Fruit fly (Drosophila melanogaster) whole organism, embryonic: ENCODE measurements around the gene RpS29.

Experiments
- CG11085 ChIP-seq: fragments of 200-800 bp; sonication (Bioruptor generic); IDR thresholded peaks from 2 replicates; pipeline ENCODE4 v1.3.6; 2022; ENCODE audit warnings: missing biosample characterization, missing genetic modification characterization
- CG13624 ChIP-seq: fragments of 200-800 bp; sonication (Bioruptor generic); optimal IDR thresholded peaks from 2 replicates; lab custom pipeline; 2016; ENCODE audit warnings: missing biosample characterization, missing genetic modification characterization
- CG13894 ChIP-seq: fragments of 200-800 bp; sonication (Bioruptor generic); optimal IDR thresholded peaks from 3 replicates; lab custom pipeline; 2018; ENCODE audit warnings: missing biosample characterization, mild to moderate bottlenecking, missing genetic modification characterization, moderate library complexity
- CG17359 ChIP-seq: fragments of 200-800 bp; sonication (Bioruptor generic); optimal IDR thresholded peaks from 3 replicates; lab custom pipeline; 2018; ENCODE audit warnings: missing biosample characterization, mild to moderate bottlenecking, missing genetic modification characterization, moderate library complexity
- CG2202 ChIP-seq: fragments of 200-800 bp; sonication (Bioruptor generic); optimal IDR thresholded peaks from 2 replicates; lab custom pipeline; 2018; ENCODE audit warnings: missing biosample characterization, mild to moderate bottlenecking, missing genetic modification characterization
- CG2875 ChIP-seq: fragments of 200-800 bp; sonication (Bioruptor generic); optimal IDR thresholded peaks from 2 replicates; lab custom pipeline; 2017; ENCODE audit warnings: missing biosample characterization, mild to moderate bottlenecking, missing genetic modification characterization, missing genetic modification reagents
- CG30431 ChIP-seq: fragments of 200-800 bp; sonication (Bioruptor generic); optimal IDR thresholded peaks from 2 replicates; lab custom pipeline; 2017; ENCODE audit warnings: missing biosample characterization, missing genetic modification characterization
- CG33557 ChIP-seq: fragments of 200-800 bp; sonication (Bioruptor generic); optimal IDR thresholded peaks from 2 replicates; lab custom pipeline; 2019; ENCODE audit warnings: missing biosample characterization, mild to moderate bottlenecking, missing genetic modification characterization, moderate library complexity
- CG3995 ChIP-seq: fragments of 200-800 bp; sonication (Bioruptor generic); optimal IDR thresholded peaks from 3 replicates; lab custom pipeline; 2016; ENCODE audit warnings: missing biosample characterization, missing genetic modification characterization
- CG4854 ChIP-seq: fragments of 200-800 bp; sonication (Bioruptor generic); optimal IDR thresholded peaks from 2 replicates; lab custom pipeline; 2016; ENCODE audit warnings: missing biosample characterization, missing genetic modification characterization, inconsistent platforms
- CG7357 ChIP-seq: fragments of 200-800 bp; sonication (Bioruptor generic); IDR thresholded peaks from 3 replicates; pipeline ENCODE4 v1.3.6; 2022; ENCODE audit warnings: missing biosample characterization, missing genetic modification characterization
- CG7372 ChIP-seq: fragments of 200-800 bp; sonication (Bioruptor generic); IDR thresholded peaks from 2 replicates; pipeline ENCODE4 v1.3.6; 2022; ENCODE audit warnings: missing biosample characterization, missing genetic modification characterization
- CG9437 ChIP-seq: fragments of 200-800 bp; sonication (Bioruptor generic); optimal IDR thresholded peaks from 2 replicates; lab custom pipeline; 2018; ENCODE audit warnings: missing biosample characterization, mild to moderate bottlenecking, missing genetic modification characterization
- D19A ChIP-seq: fragments of 200-800 bp; optimal IDR thresholded peaks from 3 replicates; lab custom pipeline; 2019; ENCODE audit warnings: missing biosample characterization, mild to moderate bottlenecking, missing genetic modification characterization, moderate library complexity
- Dad ChIP-seq: fragments of 200-800 bp; sonication (Bioruptor generic); optimal IDR thresholded peaks from 3 replicates; lab custom pipeline; 2016; ENCODE audit warnings: missing biosample characterization, missing genetic modification characterization
- Doc2 ChIP-seq: fragments of 200-800 bp; sonication (Bioruptor generic); IDR thresholded peaks from 2 replicates; pipeline ENCODE4 v1.3.6; 2022; ENCODE audit warnings: missing biosample characterization, missing genetic modification characterization
- Doc3 ChIP-seq: fragments of 200-800 bp; sonication (Bioruptor generic); IDR thresholded peaks from 3 replicates; pipeline ENCODE4 v1.3.6; 2022; ENCODE audit warnings: missing biosample characterization, missing genetic modification characterization; ENCODE audit not compliant: partially characterized antibody
- Dp ChIP-seq: fragments of 200-800 bp; sonication (Bioruptor generic); optimal IDR thresholded peaks from 2 replicates; lab custom pipeline; 2018; ENCODE audit warnings: missing biosample characterization, mild to moderate bottlenecking, missing genetic modification characterization, moderate library complexity
- ERR ChIP-seq: fragments of 200-800 bp; sonication (Bioruptor generic); optimal IDR thresholded peaks from 2 replicates; lab custom pipeline; 2016; ENCODE audit warnings: missing biosample characterization, missing genetic modification characterization
- Ets97D ChIP-seq: fragments of 200-800 bp; sonication (Bioruptor generic); optimal IDR thresholded peaks from 3 replicates; lab custom pipeline; 2016; ENCODE audit warnings: missing biosample characterization, missing genetic modification characterization
- Hand ChIP-seq: fragments of 200-800 bp; sonication (Bioruptor generic); optimal IDR thresholded peaks from 2 replicates; lab custom pipeline; 2017; ENCODE audit warnings: mild to moderate bottlenecking, missing biosample characterization, missing genetic modification reagents, missing genetic modification characterization
- Hey ChIP-seq: fragments of 200-800 bp; sonication (Bioruptor generic); optimal IDR thresholded peaks from 3 replicates; lab custom pipeline; 2018; ENCODE audit warnings: missing biosample characterization, mild to moderate bottlenecking, missing genetic modification characterization
- Hr3 ChIP-seq: fragments of 200-800 bp; sonication (Bioruptor generic); optimal IDR thresholded peaks from 3 replicates; lab custom pipeline; 2016; ENCODE audit warnings: missing biosample characterization, missing genetic modification characterization
- Jarid2 ChIP-seq: fragments of 200-800 bp; sonication (Bioruptor generic); optimal IDR thresholded peaks from 3 replicates; lab custom pipeline; 2017; ENCODE audit warnings: mild to moderate bottlenecking, missing biosample characterization, missing genetic modification reagents, missing genetic modification characterization
- Meics ChIP-seq: fragments of 200-800 bp; sonication (Bioruptor generic); optimal IDR thresholded peaks from 2 replicates; lab custom pipeline; 2017; ENCODE audit warnings: missing biosample characterization, mild to moderate bottlenecking, missing genetic modification characterization
- Rfx ChIP-seq: fragments of 200-800 bp; sonication (Bioruptor generic); IDR thresholded peaks from 2 replicates; pipeline ENCODE4 v1.3.6; 2022; ENCODE audit warnings: missing biosample characterization, missing genetic modification characterization
- Vsx1 ChIP-seq: fragments of 200-800 bp; sonication (Bioruptor generic); optimal IDR thresholded peaks from 2 replicates; lab custom pipeline; 2017; ENCODE audit warnings: missing biosample characterization, mild to moderate bottlenecking, missing genetic modification characterization, missing genetic modification reagents
- abd-A ChIP-seq: fragments of 200-800 bp; sonication (Bioruptor generic); optimal IDR thresholded peaks from 3 replicates; lab custom pipeline; 2019; ENCODE audit warnings: missing biosample characterization, mild to moderate bottlenecking, missing genetic modification characterization, moderate library complexity
- bcd ChIP-seq: fragments of 200-800 bp; sonication (Bioruptor generic); optimal IDR thresholded peaks from 2 replicates; lab custom pipeline; 2017; ENCODE audit warnings: missing biosample characterization, mild to moderate bottlenecking, missing genetic modification characterization
- ci ChIP-seq: fragments of 200-800 bp; sonication (Bioruptor generic); IDR thresholded peaks from 3 replicates; pipeline ENCODE4 v1.3.6; 2022; ENCODE audit warnings: missing biosample characterization, missing genetic modification characterization
- da ChIP-seq: fragments of 200-800 bp; sonication (Bioruptor generic); optimal IDR thresholded peaks from 2 replicates; lab custom pipeline; 2016; ENCODE audit warnings: missing biosample characterization, missing genetic modification characterization
- en ChIP-seq: fragments of 200-800 bp; sonication (Bioruptor generic); optimal IDR thresholded peaks from 2 replicates; lab custom pipeline; 2016; ENCODE audit warnings: missing biosample characterization, missing genetic modification characterization
- fd64A ChIP-seq: fragments of 200-800 bp; sonication (Bioruptor generic); optimal IDR thresholded peaks from 3 replicates; lab custom pipeline; 2018; ENCODE audit warnings: missing biosample characterization, mild to moderate bottlenecking, missing genetic modification characterization
- fd96Cb ChIP-seq: fragments of 200-800 bp; sonication (Bioruptor generic); optimal IDR thresholded peaks from 2 replicates; lab custom pipeline; 2018; ENCODE audit warnings: missing biosample characterization, mild to moderate bottlenecking, missing genetic modification characterization, moderate library complexity
- ftz-f1 ChIP-seq: fragments of 200-800 bp; sonication (Bioruptor generic); optimal IDR thresholded peaks from 2 replicates; lab custom pipeline; 2016; ENCODE audit warnings: missing biosample characterization, missing genetic modification characterization
- fu2 ChIP-seq: fragments of 200-800 bp; sonication (Bioruptor generic); optimal IDR thresholded peaks from 2 replicates; lab custom pipeline; 2016; ENCODE audit warnings: missing biosample characterization, missing genetic modification characterization
- gro ChIP-seq: fragments of 200-800 bp; sonication (Bioruptor generic); optimal IDR thresholded peaks from 2 replicates; lab custom pipeline; 2016; ENCODE audit warnings: missing biosample characterization, missing genetic modification characterization
- inv ChIP-seq: fragments of 200-800 bp; sonication (Bioruptor generic); IDR thresholded peaks from 2 replicates; pipeline ENCODE4 v1.3.6; 2022; ENCODE audit warnings: missing biosample characterization, missing genetic modification characterization; ENCODE audit not compliant: partially characterized antibody
- jigr1 ChIP-seq: fragments of 200-800 bp; sonication (Bioruptor generic); IDR thresholded peaks from 3 replicates; pipeline ENCODE4 v1.3.6; 2022; ENCODE audit warnings: missing biosample characterization, missing genetic modification characterization
- maf-S ChIP-seq: fragments of 200-800 bp; sonication (Bioruptor generic); optimal IDR thresholded peaks from 2 replicates; lab custom pipeline; 2016; ENCODE audit warnings: missing biosample characterization, missing genetic modification characterization
- mam ChIP-seq: fragments of 200-800 bp; sonication (Bioruptor generic); optimal IDR thresholded peaks from 3 replicates; lab custom pipeline; 2016; ENCODE audit warnings: missing biosample characterization, missing genetic modification characterization
- odd ChIP-seq: fragments of 200-800 bp; sonication (Bioruptor generic); optimal IDR thresholded peaks from 2 replicates; lab custom pipeline; 2017; ENCODE audit warnings: missing biosample characterization, mild to moderate bottlenecking, missing genetic modification characterization
- org-1 ChIP-seq: fragments of 200-800 bp; sonication (Bioruptor generic); optimal IDR thresholded peaks from 2 replicates; lab custom pipeline; 2017; ENCODE audit warnings: missing biosample characterization, missing genetic modification characterization
- pzg ChIP-seq: fragments of 200-800 bp; sonication (Bioruptor generic); optimal IDR thresholded peaks from 3 replicates; lab custom pipeline; 2018; ENCODE audit warnings: missing biosample characterization, mild to moderate bottlenecking, missing genetic modification characterization, moderate library complexity
- rib ChIP-seq: fragments of 200-800 bp; sonication (Bioruptor generic); IDR thresholded peaks from 2 replicates; pipeline ENCODE4 v1.3.6; 2022; ENCODE audit warnings: missing biosample characterization, missing genetic modification characterization
- salm ChIP-seq: fragments of 200-800 bp; sonication (Bioruptor generic); optimal IDR thresholded peaks from 2 replicates; lab custom pipeline; 2018; ENCODE audit warnings: missing biosample characterization, mild to moderate bottlenecking, missing genetic modification characterization
- sim ChIP-seq: fragments of 200-800 bp; sonication (Bioruptor generic); IDR thresholded peaks from 2 replicates; pipeline ENCODE4 v1.3.6; 2022; ENCODE audit warnings: missing biosample characterization, missing genetic modification characterization
- sob ChIP-seq: fragments of 200-800 bp; sonication (Bioruptor generic); IDR thresholded peaks from 2 replicates; pipeline ENCODE4 v1.3.6; 2022; ENCODE audit warnings: missing biosample characterization, missing genetic modification characterization
- stc ChIP-seq: fragments of 200-800 bp; sonication (Bioruptor generic); IDR thresholded peaks from 2 replicates; pipeline ENCODE4 v1.3.6; 2022; ENCODE audit warnings: missing biosample characterization, missing genetic modification characterization
- tin ChIP-seq: fragments of 200-800 bp; sonication (Bioruptor generic); optimal IDR thresholded peaks from 3 replicates; lab custom pipeline; 2016; ENCODE audit warnings: missing biosample characterization, missing genetic modification characterization
- wor ChIP-seq: fragments of 200-800 bp; sonication (Bioruptor generic); IDR thresholded peaks from 2 replicates; pipeline ENCODE4 v1.3.6; 2022; ENCODE audit warnings: missing biosample characterization, missing genetic modification characterization

The RpS29 gene

DNA sequence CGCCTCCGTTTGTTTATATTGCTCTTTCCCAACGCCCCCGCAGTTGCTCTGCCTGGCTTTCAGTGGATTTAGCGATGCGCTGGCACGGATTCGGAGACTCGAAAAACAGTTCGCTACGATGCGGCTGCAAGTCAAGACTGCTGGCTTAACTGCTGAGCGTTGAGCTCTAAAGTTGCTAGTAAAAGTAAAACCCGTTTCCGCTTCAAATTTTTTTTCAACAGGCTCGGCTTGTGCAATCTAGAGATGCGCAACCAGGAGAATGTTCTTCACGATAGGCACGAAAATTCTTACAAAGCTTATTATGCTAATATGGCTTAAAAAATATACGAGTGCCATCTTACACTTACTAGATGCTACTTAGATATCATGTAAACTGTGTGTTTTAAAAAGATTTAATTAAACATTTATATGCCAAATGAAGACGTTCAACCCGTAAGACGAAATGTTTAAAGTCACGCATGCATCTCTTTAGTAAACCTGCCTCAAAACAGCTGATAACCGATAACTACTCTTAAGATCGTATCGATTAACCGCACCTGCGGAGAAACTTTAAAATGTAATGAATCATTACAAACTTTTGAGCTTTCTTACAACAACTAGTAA, 30.5 kb upstream of the RpS29 start, which contains the start of gene CG12948 (continued):
- TF ChIP-seq gro (GFP tag; lab: Kevin White, UChicago): peak; percentile 55
- peak; percentile 4 for TF ChIP-seq fd64A
- peak; percentile 3 for TF ChIP-seq fd96Cb
- TF ChIP-seq jigr1 (GFP tag; lab: Robert Waterston, UW): no peak
- peak; percentile 29 for TF ChIP-seq ERR
- TF ChIP-seq rib (GFP tag; lab: Robert Waterston, UW): no peak
- TF ChIP-seq ftz-f1 (GFP tag; lab: Kevin White, UChicago): no peak
- TF ChIP-seq sob (GFP tag; lab: Robert Waterston, UW): peak; percentile 60
- TF ChIP-seq CG13624 (GFP tag; lab: Kevin White, UChicago): peak; percentile 66
- no peak for TF ChIP-seq stc (GFP tag; lab: Robert Waterston, UW)
- TF ChIP-seq CG2875 (GFP tag; lab: Kevin White, UChicago): peak; percentile 11
- no peak for TF ChIP-seq CG13894 (tag; lab: Kevin White, UChicago)
- TF ChIP-seq pzg (GFP tag; lab: Kevin White, UChicago): peak; percentile 23
- TF ChIP-seq CG7372: no peak
- peak; percentile 56 for TF ChIP-seq maf-S (GFP tag; lab: Kevin White, UChicago)
- TF ChIP-seq CG11085: no peak
- TF ChIP-seq mam (GFP tag; lab: Kevin White, UChicago): peak; percentile 60
- TF ChIP-seq Hr3 (GFP tag; lab: Kevin White, UChicago): peak; percentile 22
- TF ChIP-seq Doc2: no peak
- peak; percentile 53 for TF ChIP-seq Dad (GFP tag; lab: Kevin White, UChicago)
- TF ChIP-seq tin (GFP tag; lab: Kevin White, UChicago): peak; percentile 50
- TF ChIP-seq abd-A: no peak
- TF ChIP-seq sim: no peak
- no peak for TF ChIP-seq CG30431 (GFP tag; lab: Kevin White, UChicago)
- TF ChIP-seq CG17359 (tag; lab: Kevin White, UChicago): peak; percentile 39
- TF ChIP-seq CG3995: peak; percentile 52
- TF ChIP-seq Hey: no peak
- no peak for TF ChIP-seq en
- no peak for TF ChIP-seq CG2202 (tag; lab: Kevin White, UChicago)
- TF ChIP-seq inv (GFP tag; lab: Robert Waterston, UW): peak; percentile 81
- TF ChIP-seq D19A (tag; lab: Kevin White, UChicago): no peak
- TF ChIP-seq CG9437 (GFP tag; lab: Kevin White, UChicago): peak; percentile 30
- no peak for TF ChIP-seq da (GFP tag; lab: Kevin White, UChicago)
- no peak for TF ChIP-seq Jarid2 (GFP tag; lab: Kevin White, UChicago)
- TF ChIP-seq Doc3 (GFP tag; lab: Robert Waterston, UW): peak; percentile 98
- TF ChIP-seq odd (GFP tag; lab: Kevin White, UChicago): no peak
- TF ChIP-seq ci (GFP tag; lab: Robert Waterston, UW): peak; percentile 47; the same call in 1 of the 3 replicates
- TF ChIP-seq Meics: no peak
- TF ChIP-seq salm (tag; lab: Kevin White, UChicago): no peak
- peak; percentile 60 for TF ChIP-seq CG33557 (GFP tag; lab: Kevin White, UChicago)
- TF ChIP-seq bcd: no peak
- no peak for TF ChIP-seq CG7357
- no peak for TF ChIP-seq Vsx1 (GFP tag; lab: Kevin White, UChicago)
- TF ChIP-seq wor (GFP tag; lab: Robert Waterston, UW): no peak
- TF ChIP-seq Ets97D (GFP tag; lab: Kevin White, UChicago): peak; percentile 46
- TF ChIP-seq CG4854: peak; percentile 9
- no peak for TF ChIP-seq Dp
- TF ChIP-seq Hand (GFP tag; lab: Kevin White, UChicago): no peak
- TF ChIP-seq fu2: peak; percentile 3
- peak; percentile 63 for TF ChIP-seq Rfx (GFP tag; lab: Robert Waterston, UW)
- no peak for TF ChIP-seq org-1
